Worm (Caenorhabditis elegans): ENCODE results near the gene C55A6.4.

The C55A6.4 gene

DNA sequence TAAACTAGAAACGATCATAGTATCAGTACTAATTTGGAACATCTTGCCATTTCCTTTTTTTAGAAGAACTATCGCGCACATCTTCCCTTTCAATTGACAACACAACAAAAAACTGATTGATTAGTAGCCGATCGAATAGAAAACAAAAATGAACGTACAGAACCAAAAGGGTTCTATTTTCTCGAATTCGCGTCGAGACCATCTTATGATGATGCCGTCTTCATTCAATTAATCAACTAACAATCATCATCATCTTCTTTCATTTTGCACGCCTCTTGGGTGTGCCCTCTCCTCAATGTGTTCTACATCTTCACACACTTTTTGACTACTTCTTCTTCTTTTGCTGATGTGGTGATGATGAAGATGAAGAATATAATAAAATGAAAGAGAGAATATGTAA lies 17.9 kb downstream of the C55A6.4 start (continued):
- TF ChIP-seq arid-1 (GFP tag; conservative IDR thresholded peaks at IDR 0.05): no peak
- no peak for TF ChIP-seq egl-43 (GFP tag; IDR thresholded peaks at IDR 0.05)

DNA sequence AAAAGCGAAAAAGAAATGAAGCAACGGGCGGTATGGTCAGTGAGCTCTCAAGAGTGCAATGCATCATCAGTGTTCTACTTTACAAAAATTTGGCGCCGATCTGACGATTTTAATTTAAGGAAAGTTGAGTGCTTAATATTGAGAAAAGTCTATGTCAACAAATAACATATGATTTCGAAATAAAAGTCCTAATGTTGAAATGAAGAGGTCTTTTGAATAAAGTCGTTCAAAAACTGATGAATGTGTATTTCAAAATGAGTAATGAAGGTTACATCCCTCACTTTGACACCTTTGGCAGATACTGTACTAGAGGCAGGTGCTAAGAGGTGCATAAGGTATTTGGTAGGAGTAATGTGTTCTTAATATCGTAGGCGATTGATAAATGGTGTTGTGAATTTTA lies 20.2 kb downstream of the C55A6.4 start:
- TF ChIP-seq ztf-11 (tag; optimal IDR thresholded peaks at IDR 0.05) (no peak), unc-62 (GFP tag; optimal IDR thresholded peaks at IDR 0.05 in 1 of 2) (peak in 1 of 2 experiments; percentile 92), unc-62 (tag; optimal IDR thresholded peaks at IDR 0.05) (no peak)

- TF ChIP-seq ZK337.2 (GFP tag; IDR thresholded peaks at IDR 0.05): no peak
- no peak for TF ChIP-seq attf-4 (tag; optimal IDR thresholded peaks at IDR 0.05)
- TF ChIP-seq T20F7.1 (GFP tag; optimal IDR thresholded peaks at IDR 0.05): no peak
- no peak for TF ChIP-seq T26A8.4 (GFP tag; IDR thresholded peaks at IDR 0.05)
- no peak for TF ChIP-seq zfp-2 (tag; optimal IDR thresholded peaks at IDR 0.05)
- TF ChIP-seq zfp-3 (GFP tag; conservative IDR thresholded peaks at IDR 0.05): no peak
- TF ChIP-seq snpc-1.2 (GFP tag; IDR thresholded peaks at IDR 0.05): no peak
- TF ChIP-seq lin-15B (tag; optimal IDR thresholded peaks at IDR 0.05): no peak
- no peak for TF ChIP-seq nhr-11 (tag; optimal IDR thresholded peaks at IDR 0.05)
- TF ChIP-seq fos-1 (tag; optimal IDR thresholded peaks at IDR 0.05): no peak
- TF ChIP-seq php-3 (GFP tag; IDR thresholded peaks at IDR 0.05): no peak
These were observed 21.4 kb downstream of the C55A6.4 start, which contains the start of gene htrl-1 for ce11 chrV:11496283-11496682. TSS of gene htrl-1 (minus strand) at chrV:11496383.

ce11 chrV:11492456-11492855 lies 25.2 kb downstream of the C55A6.4 start, which contains the start of gene T11F9.21:
TSS of gene T11F9.21 (plus strand) at chrV:11492756.
- TF ChIP-seq lim-7 (GFP tag; IDR thresholded peaks at IDR 0.05) (no peak), ceh-44 (GFP tag; IDR thresholded peaks at IDR 0.05) (no peak), lir-3 (tag; optimal IDR thresholded peaks at IDR 0.05) (no peak), lin-39 (tag; optimal IDR thresholded peaks at IDR 0.05) (no peak), ZK546.5 (tag; optimal IDR thresholded peaks at IDR 0.05) (no peak), daf-16 (GFP tag; optimal IDR thresholded peaks at IDR 0.05) (no peak), daf-16 (tag; optimal IDR thresholded peaks at IDR 0.05) (no peak), daf-19 (GFP tag; conservative IDR thresholded peaks at IDR 0.05) (no peak), lin-15B (tag; optimal IDR thresholded peaks at IDR 0.05) (no peak), nhr-10 (tag; optimal IDR thresholded peaks at IDR 0.05) (no peak), duxl-1 (tag; optimal IDR thresholded peaks at IDR 0.05; ENCODE audit: poor library complexity) (no peak), skn-1 (tag; optimal IDR thresholded peaks at IDR 0.05) (no peak), saeg-2 (GFP tag; IDR thresholded peaks at IDR 0.05) (no peak), madf-5 (GFP tag; IDR thresholded peaks at IDR 0.05) (no peak), dpl-1 (GFP tag; optimal IDR thresholded peaks at IDR 0.05) (no peak), nhr-42 (GFP tag; IDR thresholded peaks at IDR 0.05) (no peak), F37D6.2 (tag; optimal IDR thresholded peaks at IDR 0.05) (no peak), hlh-30 (tag; optimal IDR thresholded peaks at IDR 0.05; ENCODE audit: insufficient read depth) (no peak)

ce11 chrV:11490382-11490781 lies 27.3 kb downstream of the C55A6.4 start, which contains the start of gene dhs-19:
TSS of gene dhs-19 (minus strand) at chrV:11490482.
- peak in 1 of 2 experiments; percentile 81 for TF ChIP-seq unc-62 (GFP tag; optimal IDR thresholded peaks at IDR 0.05 in 1 of 2)
- TF ChIP-seq unc-62 (tag; optimal IDR thresholded peaks at IDR 0.05): no peak
- TF ChIP-seq jun-1 (tag; optimal IDR thresholded peaks at IDR 0.05): no peak

- TF ChIP-seq lin-13 (GFP tag; optimal IDR thresholded peaks at IDR 0.05) (no peak), Y5F2A.4 (GFP tag; optimal IDR thresholded peaks at IDR 0.05) (no peak), F26F4.8 (GFP tag; conservative IDR thresholded peaks at IDR 0.05) (no peak), nhr-102 (tag; optimal IDR thresholded peaks at IDR 0.05) (no peak), hmg-1.1 (GFP tag; IDR thresholded peaks at IDR 0.05) (no peak), lir-3 (tag; optimal IDR thresholded peaks at IDR 0.05) (no peak)
These were observed 29.4 kb downstream of the C55A6.4 start for ce11 chrV:11488288-11488687.

All from whole organism, L4 larva.